Worm (Caenorhabditis elegans) whole organism, L1 larva: ENCODE data around the gene F18E9.8.
A peak's percentile ranks its signal among the peaks of the same experiment; 100 is the strongest.

Experiments
- C34B4.2 ChIP-seq: sonication (generic microtip); optimal IDR thresholded peaks from 2 replicates; lab custom pipeline; 2017; ENCODE audit warnings: mild to moderate bottlenecking, missing genetic modification characterization, missing compliant biosample characterization
- ama-1 ChIP-seq: fragments of 150-350 bp; optimal IDR thresholded peaks from 2 replicates; lab custom pipeline; 2014
- ceh-82 ChIP-seq, 3 experiments: fragments of 150-350 bp in 1 of 3; sonication (generic microtip) in 2 of 3; optimal IDR thresholded peaks; 2 replicates each; lab custom pipeline; 2014 to 2017; ENCODE audit warnings: missing biosample characterization in 3 of 3, missing genetic modification characterization in 3 of 3
- ces-1 ChIP-seq: fragments of 150-350 bp; optimal IDR thresholded peaks from 2 replicates; lab custom pipeline; 2014; ENCODE audit warnings: missing biosample characterization, missing genetic modification reagents, missing genetic modification characterization
- efl-1 ChIP-seq, 4 experiments: fragments of 150-350 bp; optimal IDR thresholded peaks in 3 of 4; peaks in 1 of 4; 1 replicate in 1 of 4; 2 replicates in 3 of 4; lab custom pipeline; 2014; ENCODE audit warnings: missing biosample characterization in 2 of 4, missing genetic modification characterization in 2 of 4, missing genetic modification reagents in 2 of 4
- elt-3 ChIP-seq, 6 experiments: fragments of 150-350 bp in 1 of 6; sonication (generic microtip); optimal IDR thresholded peaks; 2 replicates each; lab custom pipeline; 2017 to 2018; ENCODE audit warnings: missing biosample characterization in 6 of 6, missing genetic modification characterization in 6 of 6, inconsistent platforms in 1 of 6
- fos-1 ChIP-seq: fragments of 150-350 bp; optimal IDR thresholded peaks from 2 replicates; lab custom pipeline; 2014; ENCODE audit warnings: missing biosample characterization, missing genetic modification characterization
- hlh-4 ChIP-seq: sonication (generic microtip); optimal IDR thresholded peaks from 2 replicates; lab custom pipeline; 2016; ENCODE audit warnings: mild to moderate bottlenecking, missing genetic modification characterization, missing compliant biosample characterization
- hpl-2 ChIP-seq: fragments of 150-350 bp; optimal IDR thresholded peaks from 2 replicates; lab custom pipeline; 2014; ENCODE audit warnings: missing biosample characterization, missing genetic modification reagents, missing genetic modification characterization
- isw-1 ChIP-seq: fragments of 200-800 bp; sonication (Bioruptor generic); IDR thresholded peaks from 2 replicates; pipeline ENCODE4 v1.3.6; 2022; ENCODE audit warnings: missing genetic modification characterization, missing compliant biosample characterization
- lin-14 ChIP-seq: fragments of 200-800 bp; sonication (Bioruptor generic); optimal IDR thresholded peaks from 2 replicates; lab custom pipeline; 2018; ENCODE audit warnings: mild to moderate bottlenecking, missing genetic modification characterization, moderate library complexity, missing compliant biosample characterization
- lin-15B ChIP-seq: fragments of 150-350 bp; sonication (generic microtip); optimal IDR thresholded peaks from 3 replicates; lab custom pipeline; 2014; ENCODE audit warnings: missing biosample characterization, missing genetic modification characterization
- mab-9 ChIP-seq: fragments of 200-800 bp; sonication (Bioruptor generic); IDR thresholded peaks from 2 replicates; pipeline ENCODE4 v1.3.6; 2022; ENCODE audit warnings: missing genetic modification reagents, missing genetic modification characterization, missing compliant biosample characterization
- mep-1 ChIP-seq: fragments of 150-350 bp; optimal IDR thresholded peaks from 2 replicates; lab custom pipeline; 2014; ENCODE audit warnings: missing biosample characterization, missing genetic modification characterization
- nhr-12 ChIP-seq: sonication (generic microtip); optimal IDR thresholded peaks from 2 replicates; lab custom pipeline; 2017; ENCODE audit warnings: missing biosample characterization, missing genetic modification characterization
- nhr-19 ChIP-seq: fragments of 200-800 bp; sonication (Bioruptor generic); conservative IDR thresholded peaks from 2 replicates; pipeline ENCODE4 v1.3.6; 2022; ENCODE audit warnings: missing genetic modification characterization, missing compliant biosample characterization
- nhr-20 ChIP-seq: sonication (generic microtip); optimal IDR thresholded peaks from 2 replicates; lab custom pipeline; 2016; ENCODE audit warnings: mild to moderate bottlenecking, missing genetic modification characterization, missing compliant biosample characterization
- nhr-237 ChIP-seq: fragments of 150-350 bp; optimal IDR thresholded peaks from 2 replicates; lab custom pipeline; 2014; ENCODE audit warnings: missing biosample characterization, missing genetic modification characterization
- nhr-28 ChIP-seq: fragments of 150-350 bp; optimal IDR thresholded peaks from 2 replicates; lab custom pipeline; 2014; ENCODE audit warnings: missing biosample characterization, missing genetic modification characterization
- nhr-71 ChIP-seq: sonication (generic microtip); optimal IDR thresholded peaks from 2 replicates; lab custom pipeline; 2016; ENCODE audit warnings: mild to moderate bottlenecking, missing genetic modification characterization, moderate library complexity, missing compliant biosample characterization
- nhr-77 ChIP-seq: fragments of 150-350 bp; optimal IDR thresholded peaks from 2 replicates; lab custom pipeline; 2014; ENCODE audit warnings: missing biosample characterization, missing genetic modification characterization
- nhr-85 ChIP-seq: sonication (generic microtip); peaks from one replicate; lab custom pipeline; 2016; ENCODE audit warnings: missing genetic modification characterization, inconsistent platforms, missing compliant biosample characterization
- rnt-1 ChIP-seq: sonication (generic microtip); optimal IDR thresholded peaks from 2 replicates; lab custom pipeline; 2016; ENCODE audit warnings: mild to moderate bottlenecking, missing genetic modification characterization, moderate library complexity, missing compliant biosample characterization
- snpc-4 ChIP-seq: fragments of 150-350 bp; optimal IDR thresholded peaks from 2 replicates; lab custom pipeline; 2014; ENCODE audit warnings: missing biosample characterization, missing genetic modification characterization
- snu-23 ChIP-seq: sonication (generic microtip); optimal IDR thresholded peaks from 2 replicates; lab custom pipeline; 2016; ENCODE audit warnings: missing genetic modification characterization, missing compliant biosample characterization
- sptf-1 ChIP-seq: fragments of 150-350 bp; optimal IDR thresholded peaks from 2 replicates; lab custom pipeline; 2014; ENCODE audit warnings: missing biosample characterization, missing genetic modification characterization
- swsn-7 ChIP-seq: sonication (generic microtip); optimal IDR thresholded peaks from 2 replicates; lab custom pipeline; 2016; ENCODE audit warnings: missing genetic modification characterization, missing compliant biosample characterization
- tlp-1 ChIP-seq: fragments of 150-350 bp; optimal IDR thresholded peaks from 2 replicates; lab custom pipeline; 2014; ENCODE audit warnings: missing biosample characterization, missing genetic modification characterization
- unc-130 ChIP-seq: fragments of 150-350 bp; optimal IDR thresholded peaks from 2 replicates; lab custom pipeline; 2017; ENCODE audit warnings: missing biosample characterization, missing genetic modification characterization, inconsistent platforms
- unc-62 ChIP-seq: fragments of 150-350 bp; optimal IDR thresholded peaks from 2 replicates; lab custom pipeline; 2014; ENCODE audit warnings: missing biosample characterization, missing genetic modification reagents, missing genetic modification characterization
- vab-15 ChIP-seq: sonication (generic microtip); optimal IDR thresholded peaks from 2 replicates; lab custom pipeline; 2017; ENCODE audit warnings: missing genotype, mild to moderate bottlenecking, missing genetic modification characterization, missing compliant biosample characterization
- xbp-1 ChIP-seq: sonication (generic microtip); optimal IDR thresholded peaks from 2 replicates; lab custom pipeline; 2016; ENCODE audit warnings: missing genetic modification characterization, missing compliant biosample characterization

Gene F18E9.8

DNA sequence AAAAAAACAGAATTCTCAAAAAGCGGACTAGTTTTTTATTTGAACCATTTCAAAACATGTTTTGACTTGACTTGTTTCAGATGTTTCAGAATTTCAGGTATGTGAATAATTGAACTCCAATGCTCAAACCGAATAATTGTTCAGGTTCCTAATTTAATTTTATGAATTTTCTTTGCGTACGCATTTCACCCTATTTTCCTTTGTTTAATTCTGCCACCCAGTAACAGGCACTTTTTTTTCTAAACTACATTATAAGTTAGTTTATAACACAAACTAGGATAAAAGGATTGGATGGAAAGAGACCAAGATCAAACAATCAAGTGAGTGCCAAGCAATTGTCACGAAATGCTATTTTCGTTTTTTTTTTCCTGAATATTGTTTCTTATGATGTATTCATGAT lies 17.1 kb upstream of the F18E9.8 start:
- TF ChIP-seq efl-1 (optimal IDR thresholded peaks at IDR 0.05; lab: Kevin White, UChicago) (no peak), efl-1 (GFP tag; optimal IDR thresholded peaks at IDR 0.05 in 1 of 2; lab: Kevin White, UChicago) (peak in 1 of 2 experiments; percentile 17), fos-1 (no peak)

DNA sequence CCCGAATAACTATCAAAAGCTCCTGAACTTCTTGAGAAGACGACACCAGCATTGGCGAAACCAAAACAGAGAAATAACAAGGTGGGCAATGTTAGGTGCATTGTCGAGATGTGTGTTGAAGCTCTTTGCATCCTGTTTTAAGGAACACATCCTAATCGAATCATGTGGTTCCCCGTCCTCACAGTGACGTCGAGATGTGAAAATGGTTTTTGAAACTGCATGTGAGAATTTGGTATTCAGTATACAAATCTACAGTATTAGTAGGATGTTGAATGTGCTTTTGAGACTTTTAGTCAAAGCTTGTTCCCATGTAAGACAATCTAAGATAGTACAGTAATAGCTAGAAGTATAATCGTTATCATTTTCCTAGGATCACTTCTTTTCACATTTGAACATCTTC lies 16.3 kb upstream of the F18E9.8 start, which contains the start of gene F18E9.7:
Gene F18E9.7 (minus strand): TSS at position 101 of the 400 bp plus-strand sequence.
- TF ChIP-seq mab-9 (GFP tag; lab: Robert Waterston, UW), result no peak
- no peak for TF ChIP-seq sptf-1 (tag; lab: Kevin White, UChicago)
- TF ChIP-seq unc-62, result no peak
- no peak for TF ChIP-seq snu-23
- TF ChIP-seq fos-1, result no peak
- no peak for TF ChIP-seq swsn-7
- no peak for TF ChIP-seq rnt-1 (tag; lab: Kevin White, UChicago)
- no peak for TF ChIP-seq nhr-12

DNA sequence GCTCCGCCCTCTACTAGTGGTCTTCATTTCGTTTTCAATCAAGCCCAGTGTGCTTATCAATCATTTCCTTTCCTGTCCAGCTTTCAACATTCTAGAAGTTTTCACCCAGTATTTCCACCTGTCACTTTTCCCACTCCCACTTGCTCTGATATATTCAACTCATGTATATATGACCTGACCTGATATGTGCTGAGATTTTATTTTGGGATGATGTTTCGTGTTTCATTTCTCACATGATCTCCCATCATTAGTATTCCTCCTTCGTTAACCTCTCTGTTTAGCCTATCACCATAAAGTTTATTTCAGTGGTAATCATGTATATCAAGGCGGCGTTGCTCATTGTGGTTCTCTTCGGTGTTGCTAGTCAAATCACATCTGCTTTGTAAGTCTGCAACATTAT lies 11.5 kb upstream of the F18E9.8 start, which contains the start of gene nlp-7:
Gene nlp-7 (plus strand): TSS at position 301 of the 400 bp plus-strand sequence.
- TF ChIP-seq nhr-28 (tag; lab: Kevin White, UChicago) (no peak), hpl-2 (GFP tag; lab: Kevin White, UChicago) (no peak), nhr-77 (tag; lab: Kevin White, UChicago) (no peak), C34B4.2 (tag; lab: Kevin White, UChicago) (no peak), lin-15B (tag; lab: Kevin White, UChicago) (no peak), sptf-1 (tag; lab: Kevin White, UChicago) (no peak), snpc-4 (tag; lab: Kevin White, UChicago) (no peak), ama-1 (lab: Kevin White, UChicago) (no peak), tlp-1 (tag; lab: Kevin White, UChicago) (no peak), unc-130 (tag; lab: Kevin White, UChicago) (no peak), ceh-82 (tag; optimal IDR thresholded peaks at IDR 0.05; lab: Kevin White, UChicago) (no peak), hlh-4 (tag; lab: Kevin White, UChicago) (no peak), isw-1 (no peak), nhr-237 (no peak), xbp-1 (tag; lab: Kevin White, UChicago) (no peak)

DNA sequence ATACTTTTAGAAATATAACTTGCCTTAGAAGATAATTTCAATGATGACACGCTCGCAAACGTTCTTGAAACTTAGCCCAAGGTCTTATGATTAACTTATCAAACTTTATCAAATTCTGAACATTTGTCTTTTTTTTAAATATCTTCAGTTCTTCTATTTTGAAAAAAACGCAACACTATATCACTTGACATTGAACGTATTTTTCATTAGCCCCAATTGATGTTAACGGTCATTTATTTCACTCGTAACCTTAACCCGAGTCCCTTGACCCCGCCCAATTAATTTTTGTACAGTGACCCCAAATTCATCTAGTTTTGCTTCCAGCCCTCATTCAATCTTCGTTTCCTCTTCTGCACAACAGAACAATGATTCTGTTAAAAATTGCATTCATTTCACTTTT lies 4.5 kb upstream of the F18E9.8 start, which contains the start of gene F18E9.3:
Gene F18E9.3 (plus strand): TSS at position 311 of the 400 bp plus-strand sequence.
- TF ChIP-seq ces-1 (no peak), elt-3 (tag; optimal IDR thresholded peaks at IDR 0.05; lab: Kevin White, UChicago) (peak in 1 of 6 experiments; percentile 6)

DNA sequence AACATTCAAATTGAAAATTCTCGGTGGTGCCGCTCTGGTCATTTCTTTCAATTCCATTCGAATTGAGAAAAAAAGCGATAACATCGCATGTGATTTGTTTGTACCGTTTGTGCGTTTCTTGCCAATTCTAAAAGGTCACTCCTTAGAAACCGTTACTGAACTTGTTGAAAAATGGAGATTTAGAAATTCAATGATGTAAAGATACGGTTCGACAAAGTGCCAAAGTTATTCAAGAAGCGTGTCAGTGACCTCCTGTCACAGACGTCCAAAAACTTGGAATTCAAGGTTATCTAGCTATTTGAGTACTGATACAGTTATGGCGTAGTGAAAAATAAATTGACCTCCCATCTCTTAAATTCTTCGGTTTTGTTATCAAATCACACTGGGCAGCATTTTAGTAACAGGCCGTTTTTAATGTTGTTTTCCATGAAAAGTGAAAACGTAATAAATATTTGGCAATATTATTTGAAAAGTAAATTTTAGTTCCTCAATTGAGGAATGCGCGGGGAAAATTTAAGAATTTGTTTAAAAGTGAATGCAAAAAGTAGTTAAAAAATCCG lies 3.6 kb upstream of the F18E9.8 start:
- TF ChIP-seq elt-3 (tag; optimal IDR thresholded peaks at IDR 0.05; lab: Kevin White, UChicago) (peak in 1 of 6 experiments; percentile 19), nhr-77 (tag; lab: Kevin White, UChicago) (no peak), lin-14 (GFP tag; lab: Kevin White, UChicago) (peak; percentile 62), nhr-20 (tag; lab: Kevin White, UChicago) (peak; percentile 21), nhr-85 (peak; percentile 90), nhr-71 (tag; lab: Kevin White, UChicago) (peak; percentile 13), vab-15 (tag; lab: Kevin White, UChicago) (no peak), rnt-1 (tag; lab: Kevin White, UChicago) (peak; percentile 13), nhr-19 (GFP tag; lab: Robert Waterston, UW) (0 out of 2 replicates have a peak, but pooled peaks have one; percentile 2), snu-23 (peak; percentile 32), mep-1 (tag; lab: Kevin White, UChicago) (peak; percentile 36), xbp-1 (tag; lab: Kevin White, UChicago) (no peak)
- TF ChIP-seq, all 84 proteins: peak for 9
